Fruit fly (Drosophila melanogaster) whole organism, embryonic: ENCODE data around the gene Shc.
A peak's percentile ranks its signal among the peaks of the same experiment; 100 is the strongest.

ENCODE experiments used
- Aef1 ChIP-seq: fragments of 200-800 bp; sonication (Bioruptor generic); IDR thresholded peaks from 3 replicates; pipeline ENCODE4 v1.3.6; 2022; ENCODE audit warnings: missing biosample characterization, missing genetic modification characterization
- B-H2 ChIP-seq: fragments of 200-800 bp; sonication (Bioruptor generic); optimal IDR thresholded peaks from 2 replicates; lab custom pipeline; 2018; ENCODE audit warnings: missing biosample characterization, mild to moderate bottlenecking, missing genetic modification characterization
- CG10565 ChIP-seq: fragments of 200-800 bp; sonication (Bioruptor generic); optimal IDR thresholded peaks from 3 replicates; lab custom pipeline; 2016; ENCODE audit warnings: missing biosample characterization, mild to moderate bottlenecking, missing genetic modification characterization
- CG10654 ChIP-seq: fragments of 200-800 bp; sonication (Bioruptor generic); optimal IDR thresholded peaks from 2 replicates; lab custom pipeline; 2016; ENCODE audit warnings: missing biosample characterization, missing genetic modification characterization
- CG11085 ChIP-seq: fragments of 200-800 bp; sonication (Bioruptor generic); IDR thresholded peaks from 2 replicates; pipeline ENCODE4 v1.3.6; 2022; ENCODE audit warnings: missing biosample characterization, missing genetic modification characterization
- CG12104 ChIP-seq: fragments of 200-800 bp; sonication (Bioruptor generic); optimal IDR thresholded peaks from 3 replicates; lab custom pipeline; 2016; ENCODE audit warnings: missing biosample characterization, missing genetic modification characterization
- CG12659 ChIP-seq: fragments of 200-800 bp; sonication (Bioruptor generic); optimal IDR thresholded peaks from 3 replicates; lab custom pipeline; 2017; ENCODE audit warnings: mild to moderate bottlenecking, missing biosample characterization, missing genetic modification reagents, missing genetic modification characterization
- CG13123 ChIP-seq: fragments of 200-800 bp; sonication (Bioruptor generic); optimal IDR thresholded peaks from 2 replicates; lab custom pipeline; 2016; ENCODE audit warnings: missing biosample characterization, missing genetic modification characterization
- CG15011 ChIP-seq: fragments of 200-800 bp; sonication (Bioruptor generic); optimal IDR thresholded peaks from 3 replicates; lab custom pipeline; 2018; ENCODE audit warnings: missing biosample characterization, mild to moderate bottlenecking, missing genetic modification characterization
- CG16779 ChIP-seq: fragments of 200-800 bp; sonication (Bioruptor generic); IDR thresholded peaks from 2 replicates; pipeline ENCODE4 v1.3.6; 2022; ENCODE audit warnings: missing biosample characterization, missing genetic modification characterization
- CG16863 ChIP-seq: fragments of 200-800 bp; sonication (Bioruptor generic); optimal IDR thresholded peaks from 3 replicates; lab custom pipeline; 2016; ENCODE audit warnings: missing biosample characterization, missing genetic modification characterization
- CG17829 ChIP-seq: fragments of 200-800 bp; optimal IDR thresholded peaks from 2 replicates; lab custom pipeline; 2019; ENCODE audit warnings: missing biosample characterization, mild to moderate bottlenecking, missing genetic modification characterization, moderate library complexity
- CG18764 ChIP-seq: fragments of 200-800 bp; sonication (Bioruptor generic); optimal IDR thresholded peaks from 3 replicates; lab custom pipeline; 2016; ENCODE audit warnings: missing biosample characterization, missing genetic modification characterization
- CG33557 ChIP-seq: fragments of 200-800 bp; sonication (Bioruptor generic); optimal IDR thresholded peaks from 2 replicates; lab custom pipeline; 2019; ENCODE audit warnings: missing biosample characterization, mild to moderate bottlenecking, missing genetic modification characterization, moderate library complexity
- CG3407 ChIP-seq: fragments of 200-800 bp; sonication (Bioruptor generic); optimal IDR thresholded peaks from 2 replicates; lab custom pipeline; 2018; ENCODE audit warnings: missing biosample characterization, mild to moderate bottlenecking, missing genetic modification characterization
- CG34422 ChIP-seq: fragments of 200-800 bp; sonication (Bioruptor generic); IDR thresholded peaks from 3 replicates; pipeline ENCODE4 v1.3.6; 2022; ENCODE audit warnings: missing biosample characterization, missing genetic modification characterization
- CG3995 ChIP-seq: fragments of 200-800 bp; sonication (Bioruptor generic); optimal IDR thresholded peaks from 3 replicates; lab custom pipeline; 2016; ENCODE audit warnings: missing biosample characterization, missing genetic modification characterization
- CG4424 ChIP-seq: fragments of 200-800 bp; sonication (Bioruptor generic); optimal IDR thresholded peaks from 3 replicates; lab custom pipeline; 2016; ENCODE audit warnings: missing biosample characterization, missing genetic modification characterization
- CG5245 ChIP-seq: fragments of 200-800 bp; sonication (Bioruptor generic); optimal IDR thresholded peaks from 3 replicates; lab custom pipeline; 2016; ENCODE audit warnings: missing biosample characterization, missing genetic modification characterization
- CG6175 ChIP-seq: fragments of 200-800 bp; sonication (Bioruptor generic); IDR thresholded peaks from 3 replicates; pipeline ENCODE4 v1.3.6; 2022; ENCODE audit warnings: missing biosample characterization, missing genetic modification characterization
- CG6272 ChIP-seq: fragments of 200-800 bp; sonication (Bioruptor generic); IDR thresholded peaks from 2 replicates; pipeline ENCODE4 v1.3.6; 2022; ENCODE audit warnings: missing biosample characterization, missing genetic modification characterization
- CG6813 ChIP-seq: fragments of 200-800 bp; sonication (Bioruptor generic); optimal IDR thresholded peaks from 2 replicates; lab custom pipeline; 2017; ENCODE audit warnings: missing biosample characterization, missing genetic modification characterization, mild to moderate bottlenecking, moderate library complexity, missing genetic modification reagents
- CG7745 ChIP-seq: fragments of 200-800 bp; sonication (Bioruptor generic); optimal IDR thresholded peaks from 2 replicates; lab custom pipeline; 2018; ENCODE audit warnings: missing biosample characterization, mild to moderate bottlenecking, missing genetic modification characterization, moderate library complexity
- CG9437 ChIP-seq: fragments of 200-800 bp; sonication (Bioruptor generic); optimal IDR thresholded peaks from 2 replicates; lab custom pipeline; 2018; ENCODE audit warnings: missing biosample characterization, mild to moderate bottlenecking, missing genetic modification characterization
- D ChIP-seq, 2 experiments: fragments of 200-800 bp in 1 of 2; fragments of >200 bp in 1 of 2; sonication (Bioruptor generic) in 1 of 2; optimal IDR thresholded peaks; 2 replicates in 1 of 2; 3 replicates in 1 of 2; lab custom pipeline; 2017; ENCODE audit warnings: mild to moderate bottlenecking in 1 of 2, missing biosample characterization in 1 of 2, missing genetic modification characterization in 1 of 2, missing genetic modification reagents in 1 of 2
- Dbx ChIP-seq: fragments of 200-800 bp; sonication (Bioruptor generic); IDR thresholded peaks from 3 replicates; pipeline ENCODE4 v1.3.6; 2022; ENCODE audit warnings: missing biosample characterization, missing genetic modification characterization
- H15 ChIP-seq: fragments of 200-800 bp; sonication (Bioruptor generic); IDR thresholded peaks from 3 replicates; pipeline ENCODE4 v1.3.6; 2022; ENCODE audit warnings: missing biosample characterization, missing genetic modification characterization
- HLH4C ChIP-seq: fragments of 200-800 bp; sonication (Bioruptor generic); IDR thresholded peaks from 3 replicates; pipeline ENCODE4 v1.3.6; 2022; ENCODE audit warnings: missing biosample characterization, missing genetic modification characterization; ENCODE audit not compliant: partially characterized antibody
- HLH54F ChIP-seq: fragments of 200-800 bp; sonication (Bioruptor generic); optimal IDR thresholded peaks from 3 replicates; lab custom pipeline; 2016; ENCODE audit warnings: missing biosample characterization, missing genetic modification characterization
- NfI ChIP-seq: fragments of 200-800 bp; sonication (Bioruptor generic); optimal IDR thresholded peaks from 3 replicates; lab custom pipeline; 2018; ENCODE audit warnings: missing biosample characterization, mild to moderate bottlenecking, missing genetic modification characterization, moderate library complexity
- Poxn ChIP-seq: fragments of 200-800 bp; sonication (Bioruptor generic); IDR thresholded peaks from 2 replicates; pipeline ENCODE4 v1.3.6; 2022; ENCODE audit warnings: missing biosample characterization, missing genetic modification characterization
- Scr ChIP-seq: fragments of 200-800 bp; sonication (Bioruptor generic); IDR thresholded peaks from 2 replicates; pipeline ENCODE4 v1.3.6; 2022; ENCODE audit warnings: missing biosample characterization, missing genetic modification characterization; ENCODE audit not compliant: partially characterized antibody
- Six4 ChIP-seq: fragments of 200-800 bp; sonication (Bioruptor generic); optimal IDR thresholded peaks from 2 replicates; lab custom pipeline; 2016; ENCODE audit warnings: missing biosample characterization, missing genetic modification characterization
- Sox102F ChIP-seq: fragments of 200-800 bp; sonication (Bioruptor generic); optimal IDR thresholded peaks from 2 replicates; lab custom pipeline; 2018; ENCODE audit warnings: missing biosample characterization, mild to moderate bottlenecking, missing genetic modification characterization, moderate library complexity
- ab ChIP-seq: fragments of 200-800 bp; sonication (Bioruptor generic); optimal IDR thresholded peaks from 2 replicates; lab custom pipeline; 2016; ENCODE audit warnings: missing biosample characterization, missing genetic modification characterization
- chinmo ChIP-seq: fragments of 200-800 bp; sonication (Bioruptor generic); IDR thresholded peaks from 4 replicates; pipeline ENCODE4 v1.3.6; 2022; ENCODE audit warnings: missing biosample characterization, missing genetic modification characterization; ENCODE audit not compliant: partially characterized antibody
- dm ChIP-seq: fragments of 200-800 bp; sonication (Bioruptor generic); optimal IDR thresholded peaks from 3 replicates; lab custom pipeline; 2016; ENCODE audit warnings: missing biosample characterization, missing genetic modification characterization
- en ChIP-seq: fragments of 200-800 bp; sonication (Bioruptor generic); optimal IDR thresholded peaks from 2 replicates; lab custom pipeline; 2016; ENCODE audit warnings: missing biosample characterization, missing genetic modification characterization
- fd3F ChIP-seq: fragments of 200-800 bp; sonication (Bioruptor generic); optimal IDR thresholded peaks from 2 replicates; lab custom pipeline; 2018; ENCODE audit warnings: missing biosample characterization, mild to moderate bottlenecking, missing genetic modification characterization, moderate library complexity
- gsb ChIP-seq: fragments of 200-800 bp; sonication (Bioruptor generic); IDR thresholded peaks from 2 replicates; pipeline ENCODE4 v1.3.6; 2022; ENCODE audit warnings: missing biosample characterization, missing genetic modification characterization
- hkb ChIP-seq, 2 experiments: fragments of 200-800 bp in 1 of 2; fragments of >200 bp in 1 of 2; sonication (Bioruptor generic) in 1 of 2; IDR thresholded peaks in 1 of 2; optimal IDR thresholded peaks in 1 of 2; 2 replicates each; pipeline versions ENCODE4 v1.3.6 to Lab custom; 2017 to 2022; ENCODE audit warnings: missing biosample characterization in 1 of 2, missing genetic modification characterization in 1 of 2
- lov ChIP-seq, 2 experiments: fragments of 200-800 bp in 1 of 2; fragments of >200 bp in 1 of 2; sonication (Bioruptor generic) in 1 of 2; IDR thresholded peaks in 1 of 2; optimal IDR thresholded peaks in 1 of 2; 2 replicates in 1 of 2; 3 replicates in 1 of 2; pipeline versions ENCODE4 v1.3.6 to Lab custom; 2017 to 2022; ENCODE audit warnings: missing biosample characterization in 1 of 2, missing genetic modification characterization in 1 of 2
- maf-S ChIP-seq: fragments of 200-800 bp; sonication (Bioruptor generic); optimal IDR thresholded peaks from 2 replicates; lab custom pipeline; 2016; ENCODE audit warnings: missing biosample characterization, missing genetic modification characterization
- nau ChIP-seq: fragments of 200-800 bp; sonication (Bioruptor generic); optimal IDR thresholded peaks from 3 replicates; lab custom pipeline; 2017; ENCODE audit warnings: missing biosample characterization, mild to moderate bottlenecking, missing genetic modification characterization, missing genetic modification reagents
- sc ChIP-seq, 3 experiments: fragments of >200 bp in 2 of 3; fragments of 200-800 bp in 1 of 3; sonication (Bioruptor generic) in 1 of 3; optimal IDR thresholded peaks; 2 replicates in 2 of 3; 3 replicates in 1 of 3; lab custom pipeline; 2017; ENCODE audit warnings: mild to moderate bottlenecking in 1 of 3, missing biosample characterization in 1 of 3, missing genetic modification characterization in 1 of 3, missing genetic modification reagents in 1 of 3
- slou ChIP-seq: fragments of 200-800 bp; sonication (Bioruptor generic); optimal IDR thresholded peaks from 3 replicates; lab custom pipeline; 2016; ENCODE audit warnings: missing biosample characterization, missing genetic modification characterization
- tx ChIP-seq: fragments of 200-800 bp; sonication (Bioruptor generic); optimal IDR thresholded peaks from 2 replicates; lab custom pipeline; 2016; ENCODE audit warnings: missing biosample characterization, missing genetic modification characterization
- wdn ChIP-seq: fragments of 200-800 bp; sonication (Bioruptor generic); IDR thresholded peaks from 2 replicates; pipeline ENCODE4 v1.3.6; 2022; ENCODE audit warnings: missing biosample characterization, missing genetic modification characterization
- zfh1 ChIP-seq: fragments of 200-800 bp; sonication (Bioruptor generic); IDR thresholded peaks from 3 replicates; pipeline ENCODE4 v1.3.6; 2022; ENCODE audit warnings: missing biosample characterization, missing genetic modification characterization

The Shc gene

DNA sequence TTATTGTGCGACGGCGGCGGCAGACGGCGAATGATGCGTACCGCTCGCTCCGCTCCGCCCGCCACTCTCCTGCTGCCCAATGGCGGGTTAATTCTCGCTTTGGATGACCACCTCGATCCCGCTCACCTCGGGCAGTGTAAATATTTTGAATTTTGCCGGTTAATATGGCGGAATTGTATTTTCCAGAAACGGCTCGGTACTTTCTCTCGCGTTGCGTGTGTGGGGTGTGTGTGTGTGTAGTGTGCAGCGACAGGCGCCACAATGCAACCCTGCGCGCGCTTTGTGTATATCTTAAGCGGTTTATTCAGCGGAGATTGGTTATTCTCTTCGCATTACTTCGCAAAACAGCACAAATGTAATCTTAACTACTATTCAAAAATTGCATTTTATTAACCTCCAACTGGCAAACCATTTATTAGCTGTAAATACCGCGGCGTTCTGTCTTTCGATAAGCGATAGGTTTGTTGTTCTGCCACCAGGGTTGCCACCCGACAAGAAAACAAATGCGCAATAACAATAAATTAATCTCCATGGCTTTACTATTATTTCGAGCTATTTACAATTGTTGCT, 29.1 kb downstream of the Shc start, which contains the start of the genes phol and CG3552 (continued):
- no peak for TF ChIP-seq Poxn (GFP tag; lab: Robert Waterston, UW)
- TF ChIP-seq HLH54F, result no peak
- 0 out of 4 replicates have a peak, but pooled peaks have one; percentile 36 for TF ChIP-seq chinmo (GFP tag; lab: Robert Waterston, UW)
- no peak for TF ChIP-seq lov (optimal IDR thresholded peaks at IDR 0.05; lab: Kevin White, UChicago)
- TF ChIP-seq lov (GFP tag; IDR thresholded peaks at IDR 0.05; lab: Robert Waterston, UW), result no peak
- no peak for TF ChIP-seq CG16863 (GFP tag; lab: Kevin White, UChicago)
- TF ChIP-seq CG16779 (GFP tag; lab: Robert Waterston, UW), result no peak
- no peak for TF ChIP-seq Sox102F (GFP tag; lab: Kevin White, UChicago)
- TF ChIP-seq Six4, result no peak
- no peak for TF ChIP-seq CG10565 (GFP tag; lab: Kevin White, UChicago)
- TF ChIP-seq hkb (optimal IDR thresholded peaks at IDR 0.05; lab: Kevin White, UChicago), result peak; percentile 3
- no peak for TF ChIP-seq hkb (GFP tag; IDR thresholded peaks at IDR 0.05; lab: Robert Waterston, UW)
- no peak for TF ChIP-seq zfh1
- no peak for TF ChIP-seq Dbx
- no peak for TF ChIP-seq nau
- TF ChIP-seq CG17829 (tag; lab: Kevin White, UChicago), result peak; percentile 35
- no peak for TF ChIP-seq fd3F (GFP tag; lab: Kevin White, UChicago)
- peak; percentile 28 for TF ChIP-seq B-H2
- no peak for TF ChIP-seq CG33557 (GFP tag; lab: Kevin White, UChicago)
- no peak for TF ChIP-seq maf-S
- no peak for TF ChIP-seq CG13123 (GFP tag; lab: Kevin White, UChicago)
- TF ChIP-seq CG3407 (GFP tag; lab: Kevin White, UChicago), result no peak
- peak; percentile 29 for TF ChIP-seq CG9437
- TF ChIP-seq NfI (GFP tag; lab: Kevin White, UChicago), result no peak
- TF ChIP-seq CG3995, result no peak
- no peak for TF ChIP-seq sc (optimal IDR thresholded peaks at IDR 0.05; lab: Kevin White, UChicago)
- TF ChIP-seq sc (GFP tag; optimal IDR thresholded peaks at IDR 0.05; lab: Kevin White, UChicago), result no peak
- no peak for TF ChIP-seq CG7745 (tag; lab: Kevin White, UChicago)
- no peak for TF ChIP-seq CG6813 (GFP tag; lab: Kevin White, UChicago)
- peak; percentile 98 for TF ChIP-seq CG5245
- no peak for TF ChIP-seq CG15011 (GFP tag; lab: Kevin White, UChicago)
- TF ChIP-seq dm, result peak; percentile 68
- TF ChIP-seq slou (GFP tag; lab: Kevin White, UChicago), result no peak
- TF ChIP-seq en (GFP tag; lab: Kevin White, UChicago), result no peak
- no peak for TF ChIP-seq ab (GFP tag; lab: Kevin White, UChicago)
- no peak for TF ChIP-seq H15 (GFP tag; lab: Robert Waterston, UW)
- TF ChIP-seq CG18764, result no peak
- no peak for TF ChIP-seq CG11085
- no peak for TF ChIP-seq HLH4C
- TF ChIP-seq gsb, result no peak
- no peak for TF ChIP-seq wdn (GFP tag; lab: Robert Waterston, UW)
- no peak for TF ChIP-seq CG6175
- peak; percentile 57 for TF ChIP-seq Scr (GFP tag; lab: Robert Waterston, UW)
- peak; percentile 81 for TF ChIP-seq CG34422 (GFP tag; lab: Robert Waterston, UW)
- TF ChIP-seq CG12659 (GFP tag; lab: Kevin White, UChicago), result peak; percentile 29
- no peak for TF ChIP-seq D (optimal IDR thresholded peaks at IDR 0.05; lab: Kevin White, UChicago)
- no peak for TF ChIP-seq D (GFP tag; optimal IDR thresholded peaks at IDR 0.05; lab: Kevin White, UChicago)
- TF ChIP-seq tx (GFP tag; lab: Kevin White, UChicago), result no peak
- TF ChIP-seq CG12104 (GFP tag; lab: Kevin White, UChicago), result no peak
- no peak for TF ChIP-seq Aef1 (GFP tag; lab: Robert Waterston, UW)
- TF ChIP-seq CG10654 (GFP tag; lab: Kevin White, UChicago), result no peak
- TF ChIP-seq CG4424 (GFP tag; lab: Kevin White, UChicago), result no peak
- TF ChIP-seq CG6272 (GFP tag; lab: Robert Waterston, UW), result no peak
